Worm (Caenorhabditis elegans) whole organism, midembryonic: ENCODE data around the gene srz-18.

Experiments
- T22C8.4 ChIP-seq: fragments of 200-800 bp; sonication (Bioruptor generic); IDR thresholded peaks from 2 replicates; pipeline ENCODE4 v1.3.6; 2022; ENCODE audit warnings: missing genetic modification characterization, missing compliant biosample characterization
- cog-1 ChIP-seq: sonication (generic microtip); optimal IDR thresholded peaks from 2 replicates; lab custom pipeline; 2016; ENCODE audit warnings: missing genetic modification characterization, missing compliant biosample characterization
- flt-1 ChIP-seq: fragments of 200-800 bp; sonication (Bioruptor generic); IDR thresholded peaks from 2 replicates; pipeline ENCODE4 v1.3.6; 2022; ENCODE audit warnings: missing genetic modification characterization, missing compliant biosample characterization
- klf-2 ChIP-seq: fragments of 200-800 bp; sonication (Bioruptor generic); conservative IDR thresholded peaks from 2 replicates; pipeline ENCODE4 v1.3.6; 2022; ENCODE audit warnings: missing genetic modification reagents, missing genetic modification characterization, missing compliant biosample characterization
- med-1 ChIP-seq: sonication (generic microtip); optimal IDR thresholded peaks from 2 replicates; lab custom pipeline; 2017; ENCODE audit warnings: missing genetic modification characterization, mild to moderate bottlenecking, missing compliant biosample characterization, antibody characterized with exemption, missing genetic modification reagents; ENCODE audit not compliant: insufficient read depth
- tab-1 ChIP-seq: fragments of 200-800 bp; sonication (Bioruptor generic); IDR thresholded peaks from 2 replicates; pipeline ENCODE4 v1.3.6; 2022; ENCODE audit warnings: missing genetic modification characterization, missing compliant biosample characterization
- ztf-23 ChIP-seq: fragments of 200-800 bp; sonication (Bioruptor generic); IDR thresholded peaks from 2 replicates; pipeline ENCODE4 v1.3.6; 2022; ENCODE audit warnings: missing genetic modification reagents, missing genetic modification characterization, missing compliant biosample characterization

DNA sequence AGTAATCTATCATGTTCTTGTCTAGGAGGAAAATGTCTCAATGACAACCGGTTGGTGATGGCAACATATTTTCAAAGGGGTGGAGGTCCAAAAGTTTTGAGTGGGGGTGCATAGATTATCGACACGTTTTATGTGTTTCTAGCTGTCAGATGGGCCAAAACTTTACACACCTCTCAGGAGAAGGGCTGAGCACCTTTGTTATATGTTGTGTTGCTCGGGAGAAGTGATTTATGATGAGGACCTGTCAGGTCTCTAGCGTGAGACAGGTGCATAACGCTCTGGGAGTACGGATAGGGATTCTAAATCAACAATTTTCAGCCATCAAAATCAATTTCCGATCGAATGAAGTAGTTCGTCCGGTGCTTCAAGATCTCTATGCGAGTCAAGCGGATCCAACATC lies 30.1 kb downstream of the srz-18 start:
- TF ChIP-seq flt-1 (no peak), med-1 (GFP tag; lab: Kevin White, UChicago) (no peak), cog-1 (tag; lab: Kevin White, UChicago) (no peak), klf-2 (GFP tag; lab: Robert Waterston, UW) (no peak), ztf-23 (GFP tag; lab: Robert Waterston, UW) (no peak), tab-1 (GFP tag; lab: Robert Waterston, UW) (no peak), T22C8.4 (GFP tag; lab: Robert Waterston, UW) (no peak)
